Worm (Caenorhabditis elegans) whole organism, mixed stage, embryonic: ENCODE measurements around the gene rab-7.

ENCODE experiments used
- M03D4.4 ChIP-seq: sonication (generic microtip); optimal IDR thresholded peaks from 2 replicates; lab custom pipeline; 2017; ENCODE audit warnings: mild to moderate bottlenecking, missing genetic modification characterization, missing compliant biosample characterization
- bed-3 ChIP-seq: fragments of 200-800 bp; sonication (Bioruptor generic); optimal IDR thresholded peaks from 3 replicates; lab custom pipeline; 2018; ENCODE audit warnings: mild to moderate bottlenecking, missing genetic modification characterization, moderate library complexity, missing compliant biosample characterization
- blmp-1 ChIP-seq: fragments of 150-350 bp; optimal IDR thresholded peaks from 2 replicates; lab custom pipeline; 2014; ENCODE audit warnings: missing biosample characterization, missing genetic modification characterization
- ceh-39 ChIP-seq: fragments of 150-350 bp; optimal IDR thresholded peaks from 2 replicates; lab custom pipeline; 2014; ENCODE audit warnings: missing biosample characterization, missing genetic modification characterization
- ceh-43 ChIP-seq: fragments of 200-800 bp; sonication (Bioruptor generic); optimal IDR thresholded peaks from 2 replicates; lab custom pipeline; 2018; ENCODE audit warnings: mild to moderate bottlenecking, missing genetic modification characterization, moderate library complexity, missing compliant biosample characterization
- ceh-83 ChIP-seq: fragments of 200-800 bp; sonication (Bioruptor generic); optimal IDR thresholded peaks from 2 replicates; lab custom pipeline; 2018; ENCODE audit warnings: mild to moderate bottlenecking, missing genetic modification characterization, missing compliant biosample characterization
- ces-1 ChIP-seq: fragments of 150-350 bp; optimal IDR thresholded peaks from 2 replicates; lab custom pipeline; 2014; ENCODE audit warnings: missing biosample characterization, missing genetic modification reagents, missing genetic modification characterization
- cnd-1 ChIP-seq: fragments of 200-800 bp; sonication (Bioruptor generic); optimal IDR thresholded peaks from 2 replicates; lab custom pipeline; 2018; ENCODE audit warnings: mild to moderate bottlenecking, missing genetic modification characterization, missing compliant biosample characterization
- drap-1 ChIP-seq: fragments of 200-800 bp; sonication (Bioruptor generic); optimal IDR thresholded peaks from 3 replicates; lab custom pipeline; 2018; ENCODE audit warnings: mild to moderate bottlenecking, missing genetic modification characterization, missing compliant biosample characterization
- elt-1 ChIP-seq: sonication (generic microtip); optimal IDR thresholded peaks from 2 replicates; lab custom pipeline; 2017; ENCODE audit warnings: missing genetic modification characterization, mild to moderate bottlenecking, missing compliant biosample characterization, antibody characterized with exemption, moderate library complexity, borderline replicate concordance; ENCODE audit not compliant: insufficient read depth
- elt-3 ChIP-seq: fragments of 150-350 bp; optimal IDR thresholded peaks from 2 replicates; lab custom pipeline; 2014; ENCODE audit warnings: missing biosample characterization, missing genetic modification characterization
- flh-1 ChIP-seq: fragments of 200-800 bp; sonication (Bioruptor generic); optimal IDR thresholded peaks from 2 replicates; lab custom pipeline; 2018; ENCODE audit warnings: mild to moderate bottlenecking, missing genetic modification characterization, moderate library complexity, missing compliant biosample characterization
- ham-2 ChIP-seq: fragments of 200-800 bp; sonication (Bioruptor generic); optimal IDR thresholded peaks from 2 replicates; lab custom pipeline; 2018; ENCODE audit warnings: mild to moderate bottlenecking, missing genetic modification characterization, missing compliant biosample characterization
- hlh-1 ChIP-seq: fragments of 150-350 bp; optimal IDR thresholded peaks from 2 replicates; lab custom pipeline; 2014; ENCODE audit warnings: missing biosample characterization, missing genetic modification reagents, missing genetic modification characterization
- lin-13 ChIP-seq: fragments of 150-350 bp; optimal IDR thresholded peaks from 2 replicates; lab custom pipeline; 2014; ENCODE audit warnings: missing biosample characterization, missing genetic modification characterization
- lin-32 ChIP-seq: fragments of 200-800 bp; sonication (Bioruptor generic); optimal IDR thresholded peaks from 2 replicates; lab custom pipeline; 2018; ENCODE audit warnings: mild to moderate bottlenecking, missing genetic modification characterization, missing compliant biosample characterization
- lsy-2 ChIP-seq: fragments of 150-350 bp; optimal IDR thresholded peaks from 2 replicates; lab custom pipeline; 2014; ENCODE audit warnings: missing biosample characterization, missing genetic modification characterization
- mab-5 ChIP-seq: fragments of 150-350 bp; optimal IDR thresholded peaks from 2 replicates; lab custom pipeline; 2014; ENCODE audit warnings: missing biosample characterization, missing genetic modification characterization
- mep-1 ChIP-seq: fragments of 150-350 bp; optimal IDR thresholded peaks from 2 replicates; lab custom pipeline; 2017; ENCODE audit warnings: missing biosample characterization, missing genetic modification reagents, missing genetic modification characterization, inconsistent platforms
- mls-2 ChIP-seq: sonication (generic microtip); optimal IDR thresholded peaks from 2 replicates; lab custom pipeline; 2016; ENCODE audit warnings: mild to moderate bottlenecking, missing genetic modification characterization, moderate library complexity, missing compliant biosample characterization
- nhr-237 ChIP-seq: fragments of 150-350 bp; optimal IDR thresholded peaks from 2 replicates; lab custom pipeline; 2014; ENCODE audit warnings: missing biosample characterization, missing genetic modification characterization
- nhr-76 ChIP-seq: sonication (generic microtip); optimal IDR thresholded peaks from 2 replicates; lab custom pipeline; 2017; ENCODE audit warnings: missing biosample characterization, missing genetic modification characterization
- pha-4 ChIP-seq: fragments of 150-350 bp; optimal IDR thresholded peaks from 2 replicates; lab custom pipeline; 2018; ENCODE audit warnings: missing biosample characterization, missing genetic modification reagents, missing genetic modification characterization
- sem-2 ChIP-seq: fragments of 200-800 bp; sonication (Bioruptor generic); optimal IDR thresholded peaks from 2 replicates; lab custom pipeline; 2018; ENCODE audit warnings: mild to moderate bottlenecking, missing genetic modification characterization, missing compliant biosample characterization
- snpc-4 ChIP-seq: fragments of 150-350 bp; optimal IDR thresholded peaks from 2 replicates; lab custom pipeline; 2014; ENCODE audit warnings: missing biosample characterization, missing genetic modification characterization
- unc-120 ChIP-seq: sonication (generic microtip); optimal IDR thresholded peaks from 2 replicates; lab custom pipeline; 2017; ENCODE audit warnings: missing genetic modification characterization, missing compliant biosample characterization; ENCODE audit not compliant: poor library complexity, severe bottlenecking
- unc-39 ChIP-seq: fragments of 150-350 bp; optimal IDR thresholded peaks from 2 replicates; lab custom pipeline; 2014; ENCODE audit warnings: missing biosample characterization, missing genetic modification characterization
- unc-62 ChIP-seq: fragments of 150-350 bp; optimal IDR thresholded peaks from 2 replicates; lab custom pipeline; 2014; ENCODE audit warnings: missing biosample characterization, missing genetic modification reagents, missing genetic modification characterization
- zip-8 ChIP-seq: fragments of 150-350 bp; optimal IDR thresholded peaks from 2 replicates; lab custom pipeline; 2014; ENCODE audit warnings: missing biosample characterization, missing genetic modification characterization
- ztf-11 ChIP-seq: fragments of 150-350 bp; optimal IDR thresholded peaks from 2 replicates; lab custom pipeline; 2014; ENCODE audit warnings: missing biosample characterization, missing genetic modification characterization

Gene rab-7

ce11 chrII:11966602-11967001, at the start of gene rab-7:
Gene rab-7, minus strand, starts transcription at chrII:11966931.
- TF ChIP-seq sem-2: no peak
- TF ChIP-seq ces-1 (GFP tag; lab: Kevin White, UChicago): no peak
- TF ChIP-seq flh-1 (GFP tag; lab: Kevin White, UChicago): no peak
- TF ChIP-seq pha-4: no peak
- TF ChIP-seq nhr-237 (tag; lab: Kevin White, UChicago): no peak
- no peak for TF ChIP-seq elt-1 (tag; lab: Kevin White, UChicago)
- no peak for TF ChIP-seq ceh-39 (tag; lab: Kevin White, UChicago)

DNA sequence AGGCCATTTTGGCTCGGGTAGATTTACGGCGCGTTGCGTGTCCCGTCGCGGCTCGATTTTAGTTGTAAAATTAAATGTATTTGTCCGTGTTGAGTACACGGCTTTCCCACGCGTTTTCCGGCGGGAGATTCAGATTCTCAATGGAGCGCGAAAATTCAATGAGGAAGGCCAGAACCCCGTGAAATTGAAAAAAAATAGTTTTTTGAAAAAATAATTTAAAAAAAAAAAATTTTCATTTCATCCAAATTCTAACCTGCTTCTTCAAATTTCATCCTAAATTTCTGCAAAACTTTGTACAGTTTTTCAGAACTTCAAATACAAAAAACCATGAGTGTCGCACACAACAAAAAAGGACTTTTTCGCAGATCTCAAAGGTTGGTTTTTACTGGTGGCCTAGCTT, 42.0 kb upstream of the rab-7 start, which contains the start of gene glb-29:
Gene glb-29 (plus strand): TSS at position 301 of the 400 bp plus-strand sequence.
- no peak for TF ChIP-seq lsy-2
- no peak for TF ChIP-seq elt-3
- TF ChIP-seq zip-8 (tag; lab: Kevin White, UChicago): no peak
- no peak for TF ChIP-seq unc-62
- TF ChIP-seq drap-1 (GFP tag; lab: Kevin White, UChicago): no peak
- no peak for TF ChIP-seq snpc-4
- TF ChIP-seq cnd-1 (tag; lab: Kevin White, UChicago): no peak
- TF ChIP-seq ztf-11 (tag; lab: Kevin White, UChicago): no peak
- TF ChIP-seq mep-1 (tag; lab: Kevin White, UChicago): no peak
- TF ChIP-seq unc-39: no peak
- no peak for TF ChIP-seq ceh-39 (tag; lab: Kevin White, UChicago)
- TF ChIP-seq nhr-237 (tag; lab: Kevin White, UChicago): no peak
- no peak for TF ChIP-seq pha-4
- no peak for TF ChIP-seq M03D4.4 (tag; lab: Kevin White, UChicago)

DNA sequence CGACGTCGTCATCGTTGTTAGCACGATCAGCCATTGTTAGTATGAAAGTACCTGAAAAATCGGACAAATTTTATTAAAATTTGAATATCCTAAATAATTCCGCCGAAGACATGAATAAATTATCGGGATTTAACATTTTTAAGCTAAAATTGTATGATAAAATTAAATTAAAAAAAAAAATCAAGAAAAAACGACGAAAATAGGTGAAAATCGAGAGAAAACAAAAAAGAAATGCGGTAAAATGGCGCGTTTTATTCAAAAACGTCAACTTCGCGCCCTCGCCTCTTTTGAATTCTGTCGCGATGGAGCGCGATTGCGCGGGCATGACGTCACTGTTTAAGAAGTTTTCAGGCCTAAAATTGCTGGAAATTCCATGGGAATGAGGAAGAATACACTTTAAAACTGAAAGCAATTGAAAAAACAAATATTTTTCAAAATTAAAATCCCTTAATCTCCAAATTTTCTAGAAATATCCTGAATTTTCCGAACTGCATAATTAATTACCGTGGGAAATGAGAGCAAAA, 39.9 kb upstream of the rab-7 start, which contains the start of gene mcm-2:
Gene mcm-2 (minus strand): TSS at position 51 of the 524 bp plus-strand sequence.
- TF ChIP-seq blmp-1 (tag; lab: Kevin White, UChicago) (no peak), zip-8 (tag; lab: Kevin White, UChicago) (peak; percentile 69), cnd-1 (tag; lab: Kevin White, UChicago) (no peak), nhr-237 (tag; lab: Kevin White, UChicago) (peak; percentile 1), hlh-1 (tag; lab: Kevin White, UChicago) (no peak), elt-1 (tag; lab: Kevin White, UChicago) (peak; percentile 17)

DNA sequence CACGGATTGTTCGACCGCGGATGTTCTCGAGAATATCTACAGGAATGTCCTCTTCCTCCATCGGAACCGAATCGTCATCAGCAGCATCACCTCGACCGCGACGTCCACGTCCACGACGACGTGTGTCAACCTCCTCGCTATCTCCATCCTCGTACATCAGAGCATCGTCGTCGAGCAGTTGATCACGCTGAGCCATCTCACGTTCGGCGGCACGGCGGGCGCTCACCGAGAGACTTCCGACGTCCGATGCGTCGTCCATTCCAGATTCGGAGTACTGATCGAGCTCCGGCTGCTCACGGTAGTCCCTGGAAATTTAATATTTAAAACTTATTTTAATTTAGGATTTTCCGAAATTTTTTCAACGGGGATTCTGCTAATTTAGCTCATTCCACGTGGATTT, 39.2 kb upstream of the rab-7 start:
- TF ChIP-seq elt-3 (no peak), ceh-83 (GFP tag; lab: Kevin White, UChicago) (no peak), cnd-1 (tag; lab: Kevin White, UChicago) (no peak), nhr-237 (tag; lab: Kevin White, UChicago) (no peak), M03D4.4 (tag; lab: Kevin White, UChicago) (no peak), nhr-76 (no peak), unc-120 (tag; lab: Kevin White, UChicago) (no peak), elt-1 (tag; lab: Kevin White, UChicago) (no peak), blmp-1 (tag; lab: Kevin White, UChicago) (no peak), mab-5 (tag; lab: Kevin White, UChicago) (no peak), pha-4 (no peak), mls-2 (tag; lab: Kevin White, UChicago) (no peak)

ce11 chrII:11998903-11999302, 32.2 kb upstream of the rab-7 start, which contains the start of gene Y17G7B.23:
Gene Y17G7B.23, plus strand, starts transcription at chrII:11999203.
- TF ChIP-seq lin-13 (tag; lab: Kevin White, UChicago): no peak
- TF ChIP-seq ceh-43: no peak
- TF ChIP-seq drap-1 (GFP tag; lab: Kevin White, UChicago): no peak
- no peak for TF ChIP-seq lin-32 (GFP tag; lab: Kevin White, UChicago)
- TF ChIP-seq ham-2 (GFP tag; lab: Kevin White, UChicago): no peak
- no peak for TF ChIP-seq mab-5 (tag; lab: Kevin White, UChicago)
- TF ChIP-seq hlh-1 (tag; lab: Kevin White, UChicago): no peak
- no peak for TF ChIP-seq lsy-2
- no peak for TF ChIP-seq bed-3 (GFP tag; lab: Kevin White, UChicago)
- no peak for TF ChIP-seq ceh-39 (tag; lab: Kevin White, UChicago)
- no peak for TF ChIP-seq elt-3
- TF ChIP-seq cnd-1 (tag; lab: Kevin White, UChicago): no peak
- TF ChIP-seq M03D4.4 (tag; lab: Kevin White, UChicago): no peak
- no peak for TF ChIP-seq sem-2
- no peak for TF ChIP-seq zip-8 (tag; lab: Kevin White, UChicago)
